Worm (Caenorhabditis elegans) whole organism, L4 larva: ENCODE results near the gene F35A5.2.

ENCODE experiments used
- T20F7.1 ChIP-seq: fragments of 200-800 bp; sonication (Bioruptor generic); optimal IDR thresholded peaks from 2 replicates; lab custom pipeline; 2018; ENCODE audit warnings: mild to moderate bottlenecking, missing genetic modification characterization, missing compliant biosample characterization
- Y105C5A.15 ChIP-seq: fragments of 200-800 bp; sonication (Bioruptor generic); IDR thresholded peaks from 2 replicates; pipeline ENCODE4 v1.3.6; 2022; ENCODE audit warnings: missing genetic modification characterization, missing compliant biosample characterization
- Y5F2A.4 ChIP-seq: fragments of 200-800 bp; sonication (Bioruptor generic); optimal IDR thresholded peaks from 2 replicates; lab custom pipeline; 2018; ENCODE audit warnings: mild to moderate bottlenecking, missing genetic modification characterization, missing compliant biosample characterization
- ZK337.2 ChIP-seq: fragments of 200-800 bp; sonication (Bioruptor generic); IDR thresholded peaks from 2 replicates; pipeline ENCODE4 v1.3.6; 2022; ENCODE audit warnings: missing genetic modification reagents, missing genetic modification characterization, missing compliant biosample characterization
- aha-1 ChIP-seq: fragments of 150-350 bp; peaks from one replicate; lab custom pipeline; 2014; ENCODE audit warnings: missing biosample characterization, missing genetic modification characterization
- aly-2 ChIP-seq: sonication (generic microtip); optimal IDR thresholded peaks from 2 replicates; lab custom pipeline; 2018; ENCODE audit warnings: missing biosample characterization, missing genetic modification characterization
- arid-1 ChIP-seq: fragments of 200-800 bp; sonication (Bioruptor generic); conservative IDR thresholded peaks from 2 replicates; pipeline ENCODE4 v1.3.6; 2022; ENCODE audit warnings: missing genetic modification reagents, missing genetic modification characterization, missing compliant biosample characterization
- ceh-62 ChIP-seq: sonication (generic microtip); optimal IDR thresholded peaks from 2 replicates; lab custom pipeline; 2017; ENCODE audit warnings: missing biosample characterization, missing genetic modification characterization
- ceh-82 ChIP-seq: sonication (generic microtip); optimal IDR thresholded peaks from 2 replicates; lab custom pipeline; 2017; ENCODE audit warnings: missing biosample characterization, missing genetic modification characterization
- cey-2 ChIP-seq: sonication (generic microtip); optimal IDR thresholded peaks from 3 replicates; lab custom pipeline; 2017; ENCODE audit warnings: missing genetic modification characterization, mild to moderate bottlenecking, missing compliant biosample characterization, antibody characterized with exemption, borderline replicate concordance; ENCODE audit not compliant: insufficient read depth
- daf-16 ChIP-seq, 3 experiments: sonication (generic microtip); optimal IDR thresholded peaks; 2 replicates each; lab custom pipeline; 2016 to 2017; ENCODE audit warnings: missing genetic modification characterization in 3 of 3, missing genetic modification reagents in 3 of 3, mild to moderate bottlenecking in 2 of 3, missing compliant biosample characterization in 2 of 3, missing biosample characterization in 1 of 3, moderate library complexity in 1 of 3
- dmd-9 ChIP-seq: fragments of 200-800 bp; sonication (Bioruptor generic); IDR thresholded peaks from 2 replicates; pipeline ENCODE4 v1.3.6; 2022; ENCODE audit warnings: missing genetic modification reagents, missing genetic modification characterization, missing compliant biosample characterization
- dpl-1 ChIP-seq: fragments of 150-350 bp; optimal IDR thresholded peaks from 2 replicates; lab custom pipeline; 2014; ENCODE audit warnings: missing biosample characterization, missing genetic modification reagents, missing genetic modification characterization
- dve-1 ChIP-seq: sonication (generic microtip); optimal IDR thresholded peaks from 2 replicates; lab custom pipeline; 2017; ENCODE audit warnings: antibody characterized with exemption, mild to moderate bottlenecking, missing genetic modification characterization, missing compliant biosample characterization; ENCODE audit not compliant: insufficient read depth
- egl-27 ChIP-seq: sonication (generic microtip); optimal IDR thresholded peaks from 3 replicates; lab custom pipeline; 2017; ENCODE audit warnings: missing biosample characterization, missing genetic modification reagents, missing genetic modification characterization
- fkh-10 ChIP-seq: fragments of 150-350 bp; optimal IDR thresholded peaks from 2 replicates; lab custom pipeline; 2014; ENCODE audit warnings: missing biosample characterization, missing genetic modification reagents, missing genetic modification characterization
- hlh-11 ChIP-seq: fragments of 200-800 bp; sonication (Bioruptor generic); optimal IDR thresholded peaks from 2 replicates; lab custom pipeline; 2018; ENCODE audit warnings: mild to moderate bottlenecking, missing genetic modification characterization, missing compliant biosample characterization
- hlh-30 ChIP-seq: sonication (generic microtip); optimal IDR thresholded peaks from 2 replicates; lab custom pipeline; 2017; ENCODE audit warnings: antibody characterized with exemption, mild to moderate bottlenecking, missing genetic modification characterization, missing compliant biosample characterization; ENCODE audit not compliant: insufficient read depth
- lin-39 ChIP-seq: fragments of 150-350 bp; optimal IDR thresholded peaks from 2 replicates; lab custom pipeline; 2014; ENCODE audit warnings: missing biosample characterization, missing genetic modification reagents, missing genetic modification characterization
- lsy-2 ChIP-seq, 2 experiments: fragments of 150-350 bp in 1 of 2; sonication (generic microtip) in 1 of 2; optimal IDR thresholded peaks; 2 replicates each; lab custom pipeline; 2014 to 2017; ENCODE audit warnings: missing biosample characterization in 2 of 2, missing genetic modification characterization in 2 of 2
- madf-5 ChIP-seq, 2 experiments: fragments of 200-800 bp; sonication (Bioruptor generic); IDR thresholded peaks; 2 replicates each; pipeline ENCODE4 v1.3.6; 2022; ENCODE audit warnings: missing compliant biosample characterization in 2 of 2, missing genetic modification characterization in 2 of 2
- mdl-1 ChIP-seq, 2 experiments: fragments of 150-350 bp in 1 of 2; sonication (generic microtip) in 1 of 2; optimal IDR thresholded peaks; 2 replicates each; lab custom pipeline; 2014 to 2017; ENCODE audit warnings: missing biosample characterization in 2 of 2, missing genetic modification characterization in 2 of 2
- mep-1 ChIP-seq: fragments of 150-350 bp; sonication (generic microtip); optimal IDR thresholded peaks from 3 replicates; lab custom pipeline; 2014; ENCODE audit warnings: missing biosample characterization, missing genetic modification characterization
- mes-2 ChIP-seq: sonication (generic microtip); optimal IDR thresholded peaks from 2 replicates; lab custom pipeline; 2016; ENCODE audit warnings: missing genotype, mild to moderate bottlenecking, missing genetic modification characterization, missing compliant biosample characterization; ENCODE audit not compliant: poor library complexity, severe bottlenecking
- nhr-111 ChIP-seq: fragments of 200-800 bp; sonication (Bioruptor generic); optimal IDR thresholded peaks from 2 replicates; lab custom pipeline; 2018; ENCODE audit warnings: mild to moderate bottlenecking, missing genetic modification characterization, missing compliant biosample characterization
- nhr-28 ChIP-seq: fragments of 150-350 bp; optimal IDR thresholded peaks from 2 replicates; lab custom pipeline; 2014; ENCODE audit warnings: missing biosample characterization, missing genetic modification characterization
- nhr-48 ChIP-seq: sonication (generic microtip); optimal IDR thresholded peaks from 2 replicates; lab custom pipeline; 2016; ENCODE audit warnings: mild to moderate bottlenecking, missing genetic modification characterization, missing compliant biosample characterization
- nhr-6 ChIP-seq: fragments of 150-350 bp; optimal IDR thresholded peaks from 2 replicates; lab custom pipeline; 2014; ENCODE audit warnings: missing biosample characterization, missing genetic modification characterization
- pha-4 ChIP-seq, 2 experiments: fragments of 150-350 bp in 1 of 2; fragments of 200-800 bp in 1 of 2; sonication (Bioruptor generic) in 1 of 2; IDR thresholded peaks in 1 of 2; optimal IDR thresholded peaks in 1 of 2; 2 replicates each; pipeline versions ENCODE4 v1.3.6 to Lab custom; 2014 to 2022; ENCODE audit warnings: missing genetic modification characterization in 2 of 2, missing genetic modification reagents in 2 of 2, missing biosample characterization in 1 of 2, missing compliant biosample characterization in 1 of 2
- php-3 ChIP-seq: fragments of 200-800 bp; sonication (Bioruptor generic); IDR thresholded peaks from 2 replicates; pipeline ENCODE4 v1.3.6; 2022; ENCODE audit warnings: missing genetic modification reagents, missing genetic modification characterization, missing compliant biosample characterization
- sdz-12 ChIP-seq: fragments of 200-800 bp; sonication (Bioruptor generic); optimal IDR thresholded peaks from 2 replicates; lab custom pipeline; 2018; ENCODE audit warnings: mild to moderate bottlenecking, missing genetic modification characterization, missing compliant biosample characterization
- set-16 ChIP-seq: fragments of 200-800 bp; sonication (Bioruptor generic); IDR thresholded peaks from 2 replicates; pipeline ENCODE4 v1.3.6; 2022; ENCODE audit warnings: missing genetic modification reagents, missing genetic modification characterization, missing compliant biosample characterization
- tag-97 ChIP-seq: fragments of 200-800 bp; sonication (Bioruptor generic); IDR thresholded peaks from 2 replicates; pipeline ENCODE4 v1.3.6; 2022; ENCODE audit warnings: missing genetic modification characterization, missing compliant biosample characterization
- unc-62 ChIP-seq, 3 experiments: fragments of 150-350 bp in 1 of 3; sonication (generic microtip); optimal IDR thresholded peaks in 2 of 3; peaks in 1 of 3; 1 replicate in 1 of 3; 2 replicates in 2 of 3; lab custom pipeline; 2014 to 2017; ENCODE audit warnings: missing biosample characterization in 3 of 3, missing genetic modification characterization in 3 of 3, missing genetic modification reagents in 3 of 3, missing genotype in 1 of 3
- zag-1 ChIP-seq: fragments of 150-350 bp; optimal IDR thresholded peaks from 2 replicates; lab custom pipeline; 2014; ENCODE audit warnings: missing biosample characterization, missing genetic modification characterization
- zfp-3 ChIP-seq: fragments of 200-800 bp; sonication (Bioruptor generic); conservative IDR thresholded peaks from 2 replicates; pipeline ENCODE4 v1.3.6; 2022; ENCODE audit warnings: missing genetic modification reagents, missing genetic modification characterization, missing compliant biosample characterization
- zip-2 ChIP-seq: fragments of 150-350 bp; optimal IDR thresholded peaks from 2 replicates; lab custom pipeline; 2014; ENCODE audit warnings: missing biosample characterization, missing genetic modification characterization

The F35A5.2 gene

ce11 chrX:3824907-3825689 lies 20.2 kb downstream of the F35A5.2 start (continued):
- TF ChIP-seq lsy-2 (tag; optimal IDR thresholded peaks at IDR 0.05; lab: Kevin White, UChicago) (peak in 1 of 2 experiments; percentile 2), zag-1 (tag; lab: Kevin White, UChicago) (no peak), php-3 (GFP tag; lab: Robert Waterston, UW) (no peak), ZK337.2 (GFP tag; lab: Robert Waterston, UW) (no peak), fkh-10 (GFP tag; lab: Kevin White, UChicago) (no peak), madf-5 (GFP tag; IDR thresholded peaks at IDR 0.05; lab: Robert Waterston, UW) (no peak), Y5F2A.4 (no peak), T20F7.1 (GFP tag; lab: Kevin White, UChicago) (peak; percentile 30)
- TF ChIP-seq, all 104 proteins: peak for 10

- TF ChIP-seq hlh-30 (tag; lab: Kevin White, UChicago) (peak; percentile 16), nhr-6 (tag; lab: Kevin White, UChicago) (peak; percentile 44), mep-1 (tag; lab: Kevin White, UChicago) (peak; percentile 21), hlh-11 (peak; percentile 38), pha-4 (GFP tag; IDR thresholded peaks at IDR 0.05; lab: Robert Waterston, UW) (peak; percentile 28; the same call in 1 of the 2 replicates), pha-4 (tag; optimal IDR thresholded peaks at IDR 0.05; lab: Kevin White, UChicago) (peak; percentile 21), mdl-1 (tag; optimal IDR thresholded peaks at IDR 0.05; lab: Kevin White, UChicago) (peak in 1 of 2 experiments; percentile 8), dve-1 (tag; lab: Kevin White, UChicago) (peak; percentile 28), daf-16 (GFP tag; optimal IDR thresholded peaks at IDR 0.05; lab: Kevin White, UChicago) (peak in 1 of 2 experiments; percentile 11), daf-16 (tag; optimal IDR thresholded peaks at IDR 0.05; lab: Kevin White, UChicago) (peak; percentile 95), php-3 (GFP tag; lab: Robert Waterston, UW) (0 out of 2 replicates have a peak, but pooled peaks have one; percentile 30), T20F7.1 (GFP tag; lab: Kevin White, UChicago) (no peak), Y105C5A.15 (GFP tag; lab: Robert Waterston, UW) (no peak), nhr-28 (peak; percentile 32), sdz-12 (GFP tag; lab: Kevin White, UChicago) (no peak)
Measured at ce11 chrX:3826172-3826571, 21.2 kb downstream of the F35A5.2 start.

ce11 chrX:3826863-3827262 lies 21.9 kb downstream of the F35A5.2 start, which contains the start of gene fkh-9:
fkh-9 (minus strand) TSS chrX:3826963.
- no peak for TF ChIP-seq hlh-11
- peak in 1 of 2 experiments; percentile 29 for TF ChIP-seq daf-16 (GFP tag; optimal IDR thresholded peaks at IDR 0.05; lab: Kevin White, UChicago)
- TF ChIP-seq daf-16 (tag; optimal IDR thresholded peaks at IDR 0.05; lab: Kevin White, UChicago): no peak

- no peak for TF ChIP-seq arid-1
- TF ChIP-seq egl-27: no peak
- no peak for TF ChIP-seq dpl-1 (GFP tag; lab: Kevin White, UChicago)
- no peak for TF ChIP-seq nhr-48
- peak; percentile 75 for TF ChIP-seq fkh-10 (GFP tag; lab: Kevin White, UChicago)
- TF ChIP-seq, all 104 proteins: peak for 1
Measured at ce11 chrX:3827311-3827710, 22.4 kb downstream of the F35A5.2 start.

ce11 chrX:3828598-3829204 lies 23.8 kb downstream of the F35A5.2 start:
- TF ChIP-seq tag-97 (GFP tag; lab: Robert Waterston, UW) (no peak), dmd-9 (GFP tag; lab: Robert Waterston, UW) (no peak), lin-39 (no peak), ZK337.2 (GFP tag; lab: Robert Waterston, UW) (no peak), mes-2 (tag; lab: Kevin White, UChicago) (no peak), daf-16 (GFP tag; optimal IDR thresholded peaks at IDR 0.05; lab: Kevin White, UChicago) (peak in 1 of 2 experiments; percentile 78), daf-16 (tag; optimal IDR thresholded peaks at IDR 0.05; lab: Kevin White, UChicago) (no peak), zfp-3 (no peak), cey-2 (tag; lab: Kevin White, UChicago) (no peak), nhr-111 (GFP tag; lab: Kevin White, UChicago) (no peak), aha-1 (tag; lab: Kevin White, UChicago) (peak; percentile 58), ceh-82 (tag; lab: Kevin White, UChicago) (no peak), lsy-2 (tag; optimal IDR thresholded peaks at IDR 0.05; lab: Kevin White, UChicago) (no peak), php-3 (GFP tag; lab: Robert Waterston, UW) (no peak), fkh-10 (GFP tag; lab: Kevin White, UChicago) (peak; percentile 58), ceh-62 (tag; lab: Kevin White, UChicago) (no peak), zip-2 (no peak), unc-62 (GFP tag; optimal IDR thresholded peaks at IDR 0.05 in 1 of 2; lab: Kevin White, UChicago) (peak in 1 of 2 experiments; percentile 98), unc-62 (tag; optimal IDR thresholded peaks at IDR 0.05; lab: Kevin White, UChicago) (no peak), aly-2 (tag; lab: Kevin White, UChicago) (no peak), set-16 (GFP tag; lab: Robert Waterston, UW) (no peak)
